Worm (Caenorhabditis elegans) whole organism, young adult: Measurements from ENCODE around the gene moa-1.

Experiments used
- C06A6.2 ChIP-seq: fragments of 200-800 bp; sonication (Bioruptor generic); conservative IDR thresholded peaks from 2 replicates; pipeline ENCODE4 v1.3.6; 2022; ENCODE audit warnings: missing genetic modification characterization, missing compliant biosample characterization
- F10E7.11 ChIP-seq: sonication (generic microtip); optimal IDR thresholded peaks from 2 replicates; lab custom pipeline; 2017; ENCODE audit warnings: mild to moderate bottlenecking, missing genetic modification characterization, moderate library complexity, missing compliant biosample characterization
- F23B12.7 ChIP-seq: sonication (generic microtip); optimal IDR thresholded peaks from 2 replicates; lab custom pipeline; 2017; ENCODE audit warnings: missing genetic modification characterization, mild to moderate bottlenecking, missing compliant biosample characterization, antibody characterized with exemption, moderate library complexity; ENCODE audit not compliant: insufficient read depth
- F49E8.2 ChIP-seq: sonication (generic microtip); optimal IDR thresholded peaks from 3 replicates; lab custom pipeline; 2017; ENCODE audit warnings: missing genetic modification characterization, mild to moderate bottlenecking, missing compliant biosample characterization, antibody characterized with exemption, moderate library complexity; ENCODE audit not compliant: insufficient read depth
- F55B11.4 ChIP-seq: sonication (generic microtip); optimal IDR thresholded peaks from 2 replicates; lab custom pipeline; 2016; ENCODE audit warnings: missing compliant biosample characterization, missing genetic modification characterization, borderline replicate concordance; ENCODE audit not compliant: insufficient read depth
- K11D2.4 ChIP-seq: fragments of 200-800 bp; sonication (Bioruptor generic); IDR thresholded peaks from 2 replicates; pipeline ENCODE4 v1.3.6; 2022; ENCODE audit warnings: missing genetic modification reagents, missing genetic modification characterization, missing compliant biosample characterization
- T07F8.4 ChIP-seq: sonication (generic microtip); optimal IDR thresholded peaks from 2 replicates; lab custom pipeline; 2016; ENCODE audit warnings: mild to moderate bottlenecking, missing genetic modification characterization, moderate library complexity, missing compliant biosample characterization
- akir-1 ChIP-seq: fragments of 200-800 bp; sonication (Bioruptor generic); optimal IDR thresholded peaks from 2 replicates; lab custom pipeline; 2018; ENCODE audit warnings: mild to moderate bottlenecking, missing genetic modification characterization, moderate library complexity, missing compliant biosample characterization
- atf-7 ChIP-seq: sonication (generic microtip); optimal IDR thresholded peaks from 2 replicates; lab custom pipeline; 2017; ENCODE audit warnings: mild to moderate bottlenecking, missing genetic modification characterization, missing compliant biosample characterization
- ceh-100 ChIP-seq: fragments of 200-800 bp; sonication (Bioruptor generic); IDR thresholded peaks from 2 replicates; pipeline ENCODE4 v1.3.6; 2022; ENCODE audit warnings: missing genetic modification reagents, missing genetic modification characterization, missing compliant biosample characterization
- ceh-27 ChIP-seq: fragments of 200-800 bp; sonication (Bioruptor generic); optimal IDR thresholded peaks from 2 replicates; lab custom pipeline; 2018; ENCODE audit warnings: mild to moderate bottlenecking, missing genetic modification characterization, moderate library complexity, missing compliant biosample characterization
- ceh-79 ChIP-seq: sonication (generic microtip); optimal IDR thresholded peaks from 2 replicates; lab custom pipeline; 2017; ENCODE audit warnings: mild to moderate bottlenecking, missing genetic modification characterization, missing compliant biosample characterization
- ceh-91 ChIP-seq: fragments of 200-800 bp; sonication (Bioruptor generic); IDR thresholded peaks from 2 replicates; pipeline ENCODE4 v1.3.6; 2022; ENCODE audit warnings: missing genetic modification reagents, missing genetic modification characterization, missing compliant biosample characterization
- dox-1 ChIP-seq: fragments of 200-800 bp; sonication (Bioruptor generic); IDR thresholded peaks from 2 replicates; pipeline ENCODE4 v1.3.6; 2022; ENCODE audit warnings: missing genetic modification reagents, missing genetic modification characterization, missing compliant biosample characterization
- ets-4 ChIP-seq: fragments of 200-800 bp; sonication (Bioruptor generic); optimal IDR thresholded peaks from 2 replicates; lab custom pipeline; 2018; ENCODE audit warnings: mild to moderate bottlenecking, missing genetic modification characterization, missing compliant biosample characterization
- gei-17 ChIP-seq: fragments of 200-800 bp; sonication (Bioruptor generic); optimal IDR thresholded peaks from 2 replicates; lab custom pipeline; 2018; ENCODE audit warnings: mild to moderate bottlenecking, missing genetic modification characterization, missing compliant biosample characterization
- hmg-20 ChIP-seq: fragments of 200-800 bp; sonication (Bioruptor generic); IDR thresholded peaks from 2 replicates; pipeline ENCODE4 v1.3.6; 2022; ENCODE audit warnings: missing genetic modification reagents, missing genetic modification characterization, missing compliant biosample characterization
- let-526 ChIP-seq: fragments of 200-800 bp; sonication (Bioruptor generic); IDR thresholded peaks from 2 replicates; pipeline ENCODE4 v1.3.6; 2022; ENCODE audit warnings: missing genetic modification reagents, missing genetic modification characterization, missing compliant biosample characterization
- lin-40 ChIP-seq: sonication (generic microtip); optimal IDR thresholded peaks from 2 replicates; lab custom pipeline; 2016; ENCODE audit warnings: missing genetic modification characterization, mild to moderate bottlenecking, missing compliant biosample characterization, missing genotype, missing genetic modification reagents
- lin-54 ChIP-seq: fragments of 200-800 bp; sonication (Bioruptor generic); optimal IDR thresholded peaks from 2 replicates; lab custom pipeline; 2018; ENCODE audit warnings: mild to moderate bottlenecking, missing genetic modification characterization, missing compliant biosample characterization
- lsl-1 ChIP-seq: fragments of 200-800 bp; sonication (Bioruptor generic); optimal IDR thresholded peaks from 2 replicates; lab custom pipeline; 2018; ENCODE audit warnings: mild to moderate bottlenecking, missing genetic modification characterization, moderate library complexity, missing compliant biosample characterization
- madf-10 ChIP-seq: sonication (generic microtip); optimal IDR thresholded peaks from 2 replicates; lab custom pipeline; 2016; ENCODE audit warnings: mild to moderate bottlenecking, missing genetic modification characterization, missing compliant biosample characterization
- madf-3 ChIP-seq: fragments of 200-800 bp; sonication (Bioruptor generic); IDR thresholded peaks from 2 replicates; pipeline ENCODE4 v1.3.6; 2022; ENCODE audit warnings: missing genetic modification reagents, missing genetic modification characterization, missing compliant biosample characterization
- mxl-1 ChIP-seq: sonication (generic microtip); optimal IDR thresholded peaks from 2 replicates; lab custom pipeline; 2016; ENCODE audit warnings: missing genetic modification characterization, missing compliant biosample characterization
- nfya-1 ChIP-seq: sonication (generic microtip); optimal IDR thresholded peaks from 2 replicates; lab custom pipeline; 2017; ENCODE audit warnings: antibody characterized with exemption, missing compliant biosample characterization, missing genetic modification characterization, borderline replicate concordance; ENCODE audit not compliant: insufficient read depth
- nfya-2 ChIP-seq: fragments of 200-800 bp; sonication (Bioruptor generic); IDR thresholded peaks from 2 replicates; pipeline ENCODE4 v1.3.6; 2022; ENCODE audit warnings: missing genetic modification reagents, missing genetic modification characterization, missing compliant biosample characterization
- rpc-1 ChIP-seq, 2 experiments: fragments of 150-350 bp in 1 of 2; sonication (generic microtip) in 1 of 2; optimal IDR thresholded peaks; 2 replicates each; lab custom pipeline; 2014 to 2018; ENCODE audit warnings: missing biosample characterization in 1 of 2, missing genetic modification characterization in 1 of 2, missing genetic modification reagents in 1 of 2, missing genotype in 1 of 2
- sea-2 ChIP-seq: fragments of 200-800 bp; sonication (Bioruptor generic); IDR thresholded peaks from 2 replicates; pipeline ENCODE4 v1.3.6; 2022; ENCODE audit warnings: missing genetic modification characterization, missing compliant biosample characterization
- snpc-4 ChIP-seq, 5 experiments: fragments of 150-350 bp in 1 of 5; sonication (generic microtip) in 4 of 5; optimal IDR thresholded peaks; 2 replicates each; lab custom pipeline; 2014 to 2018; ENCODE audit warnings: missing genetic modification characterization in 5 of 5, missing biosample characterization in 3 of 5, antibody characterized with exemption in 2 of 5, mild to moderate bottlenecking in 2 of 5, missing compliant biosample characterization in 2 of 5, missing genotype in 2 of 5, moderate library complexity in 2 of 5, missing genetic modification reagents in 1 of 5
- tlf-1 ChIP-seq: fragments of 200-800 bp; sonication (Bioruptor generic); optimal IDR thresholded peaks from 2 replicates; lab custom pipeline; 2018; ENCODE audit warnings: mild to moderate bottlenecking, missing genetic modification characterization, missing compliant biosample characterization
- zfh-2 ChIP-seq: fragments of 200-800 bp; sonication (Bioruptor generic); conservative IDR thresholded peaks from 2 replicates; pipeline ENCODE4 v1.3.6; 2022; ENCODE audit warnings: missing genetic modification reagents, missing genetic modification characterization, missing compliant biosample characterization
- zim-3 ChIP-seq: sonication (generic microtip); optimal IDR thresholded peaks from 2 replicates; lab custom pipeline; 2017; ENCODE audit warnings: mild to moderate bottlenecking, missing genetic modification characterization, moderate library complexity, missing compliant biosample characterization
- ztf-25 ChIP-seq: fragments of 200-800 bp; sonication (Bioruptor generic); IDR thresholded peaks from 2 replicates; pipeline ENCODE4 v1.3.6; 2022; ENCODE audit warnings: missing genetic modification reagents, missing genetic modification characterization, missing compliant biosample characterization

Gene moa-1

DNA sequence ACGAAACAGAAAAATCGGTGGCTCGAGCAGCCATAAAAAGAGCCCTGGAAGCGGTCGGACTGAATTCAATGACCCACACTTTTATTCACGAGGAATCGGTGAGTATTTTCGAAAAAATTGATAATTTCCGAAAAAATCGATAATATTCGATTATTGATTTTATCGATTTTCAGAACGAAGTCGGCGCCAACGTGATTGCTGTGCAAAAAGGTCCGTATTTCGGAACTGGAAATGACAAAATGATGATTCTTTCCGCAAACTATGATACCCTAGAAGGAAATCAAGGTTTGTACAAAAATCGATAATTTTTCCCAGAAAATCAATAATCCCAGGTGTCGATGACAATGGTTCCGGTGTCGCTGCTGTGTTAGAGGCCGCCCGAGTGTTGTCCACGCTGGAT lies 37.2 kb upstream of the moa-1 start:
- TF ChIP-seq snpc-4 (GFP tag; optimal IDR thresholded peaks at IDR 0.05; lab: Kevin White, UChicago) (no peak), snpc-4 (tag; optimal IDR thresholded peaks at IDR 0.05; lab: Kevin White, UChicago) (no peak), F49E8.2 (tag; lab: Kevin White, UChicago) (no peak), madf-10 (tag; lab: Kevin White, UChicago) (no peak), F55B11.4 (tag; lab: Kevin White, UChicago) (no peak), hmg-20 (GFP tag; lab: Robert Waterston, UW) (no peak), ceh-79 (tag; lab: Kevin White, UChicago) (no peak), C06A6.2 (no peak), lsl-1 (GFP tag; lab: Kevin White, UChicago) (no peak), zfh-2 (GFP tag; lab: Robert Waterston, UW) (no peak), ceh-27 (GFP tag; lab: Kevin White, UChicago) (no peak), F23B12.7 (tag; lab: Kevin White, UChicago) (no peak), F10E7.11 (no peak), zim-3 (tag; lab: Kevin White, UChicago) (no peak), K11D2.4 (no peak), lin-54 (GFP tag; lab: Kevin White, UChicago) (no peak), ztf-25 (GFP tag; lab: Robert Waterston, UW) (no peak), akir-1 (GFP tag; lab: Kevin White, UChicago) (no peak)

DNA sequence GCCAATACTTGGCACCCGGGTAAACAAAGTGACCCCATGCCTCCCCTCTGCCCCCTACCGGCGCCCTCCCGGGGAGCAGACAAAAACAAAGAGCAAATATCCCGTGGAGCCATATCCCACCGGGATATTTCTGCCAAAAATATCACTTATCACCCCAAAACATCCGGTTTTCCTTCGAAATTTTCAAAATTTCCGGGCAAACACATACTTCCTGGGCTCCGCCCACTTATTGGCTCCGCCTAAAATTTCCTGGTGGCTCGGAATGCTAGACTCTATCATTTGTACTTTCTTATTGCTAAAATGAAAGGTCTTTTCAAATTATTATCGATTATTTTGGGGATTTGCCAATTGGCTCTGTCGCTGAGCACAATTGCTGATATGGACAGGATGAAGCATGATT lies 36.0 kb upstream of the moa-1 start, which contains the start of gene Y39A3B.1:
Gene Y39A3B.1, plus strand, starts transcription at position 301 of the 400 bp plus-strand sequence.
- 0 out of 2 replicates have a peak, but pooled peaks have one; percentile 15 for TF ChIP-seq ceh-91 (GFP tag; lab: Robert Waterston, UW)
- TF ChIP-seq nfya-2 (GFP tag; lab: Robert Waterston, UW): no peak
- no peak for TF ChIP-seq atf-7 (tag; lab: Kevin White, UChicago)

DNA sequence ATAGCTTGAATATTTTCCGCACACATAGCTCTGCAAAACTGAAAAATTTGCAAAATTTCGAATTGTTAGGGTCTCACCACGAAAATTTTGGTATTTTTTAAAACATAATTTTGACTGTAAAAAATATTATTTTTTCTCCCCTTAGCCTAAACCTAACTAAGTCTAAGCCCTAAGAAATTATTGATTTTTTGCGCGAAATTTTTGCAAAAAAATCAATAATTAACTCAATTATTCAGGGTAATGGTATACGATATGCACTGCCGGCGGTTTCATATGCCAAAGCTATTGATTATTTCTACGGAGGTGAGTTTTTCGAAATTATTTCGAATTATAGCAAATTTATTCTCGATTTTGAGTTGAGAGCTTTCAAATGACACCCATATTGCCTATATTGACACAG lies 31.5 kb upstream of the moa-1 start:
- TF ChIP-seq dox-1 (GFP tag; lab: Robert Waterston, UW): no peak
- TF ChIP-seq F55B11.4 (tag; lab: Kevin White, UChicago): no peak
- TF ChIP-seq T07F8.4: no peak
- no peak for TF ChIP-seq sea-2

DNA sequence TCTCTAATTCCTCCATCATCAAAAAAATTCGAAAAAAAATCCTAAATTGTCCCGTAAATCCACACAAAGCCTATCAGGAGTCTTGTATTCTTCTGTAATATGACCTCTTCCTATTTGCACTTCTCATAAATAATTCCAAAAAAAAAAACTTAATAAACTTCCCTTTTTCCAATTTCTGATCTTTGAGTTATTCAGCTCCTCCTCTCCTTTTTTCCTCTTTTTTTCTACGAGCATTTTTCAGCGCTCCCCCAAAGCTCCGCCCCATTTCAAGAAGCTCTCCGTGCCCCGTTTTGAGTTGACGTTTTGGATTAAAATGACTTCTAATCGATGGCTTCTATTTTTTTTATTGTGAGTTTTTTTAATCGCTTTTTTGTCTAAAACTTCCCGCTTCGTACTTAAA lies 27.9 kb upstream of the moa-1 start, which contains the start of gene lgc-42:
Gene lgc-42, plus strand, starts transcription at position 301 of the 400 bp plus-strand sequence.
- TF ChIP-seq gei-17 (GFP tag; lab: Kevin White, UChicago): no peak
- no peak for TF ChIP-seq let-526 (GFP tag; lab: Robert Waterston, UW)
- TF ChIP-seq tlf-1 (GFP tag; lab: Kevin White, UChicago): no peak
- TF ChIP-seq madf-3 (GFP tag; lab: Robert Waterston, UW): no peak
- TF ChIP-seq mxl-1 (tag; lab: Kevin White, UChicago): no peak
- TF ChIP-seq akir-1 (GFP tag; lab: Kevin White, UChicago): no peak
- TF ChIP-seq lin-40 (tag; lab: Kevin White, UChicago): no peak
- no peak for TF ChIP-seq atf-7 (tag; lab: Kevin White, UChicago)
- TF ChIP-seq rpc-1 (optimal IDR thresholded peaks at IDR 0.05; lab: Kevin White, UChicago): no peak
- no peak for TF ChIP-seq rpc-1 (tag; optimal IDR thresholded peaks at IDR 0.05; lab: Kevin White, UChicago)
- no peak for TF ChIP-seq ceh-79 (tag; lab: Kevin White, UChicago)
- TF ChIP-seq ets-4 (GFP tag; lab: Kevin White, UChicago): no peak
- TF ChIP-seq nfya-1 (tag; lab: Kevin White, UChicago): no peak
- no peak for TF ChIP-seq ceh-100 (GFP tag; lab: Robert Waterston, UW)
